Fruit fly (Drosophila melanogaster) whole organism, prepupa: ENCODE results near the gene scrt.

Experiments
- Blimp-1 ChIP-seq: fragments of 200-800 bp; sonication (Bioruptor generic); optimal IDR thresholded peaks from 3 replicates; lab custom pipeline; 2017; ENCODE audit warnings: missing biosample characterization, missing genetic modification characterization, mild to moderate bottlenecking, moderate library complexity, missing genetic modification reagents
- CG8632 ChIP-seq: fragments of 200-800 bp; sonication (Bioruptor generic); optimal IDR thresholded peaks from 3 replicates; lab custom pipeline; 2016; ENCODE audit warnings: missing biosample characterization, missing genetic modification characterization
- eg ChIP-seq: fragments of 200-800 bp; sonication (Bioruptor generic); IDR thresholded peaks from 3 replicates; pipeline ENCODE4 v1.3.6; 2022; ENCODE audit warnings: missing biosample characterization, missing genetic modification characterization

dm6 chr3L:3964671-3965070 is 19.0 kb upstream of the scrt start, which contains the start of gene CG12605:
- TF ChIP-seq Blimp-1 (GFP tag; lab: Kevin White, UChicago), result no peak
- no peak for TF ChIP-seq eg (GFP tag; lab: Robert Waterston, UW)
- TF ChIP-seq CG8632, result no peak
